Worm (Caenorhabditis elegans) whole organism, L3 larva: ENCODE results near the gene R10E11.5.

Experiments
- aly-2 ChIP-seq: fragments of 150-350 bp; optimal IDR thresholded peaks from 2 replicates; lab custom pipeline; 2014; ENCODE audit warnings: missing biosample characterization, missing genetic modification characterization
- ama-1 ChIP-seq: fragments of 150-350 bp; optimal IDR thresholded peaks from 2 replicates; lab custom pipeline; 2018
- ceh-16 ChIP-seq: sonication (generic microtip); optimal IDR thresholded peaks from 2 replicates; lab custom pipeline; 2017; ENCODE audit warnings: missing biosample characterization, missing genetic modification characterization
- ceh-28 ChIP-seq: fragments of 150-350 bp; optimal IDR thresholded peaks from 2 replicates; lab custom pipeline; 2014; ENCODE audit warnings: missing biosample characterization, missing genetic modification reagents, missing genetic modification characterization
- ceh-82 ChIP-seq: fragments of 150-350 bp; optimal IDR thresholded peaks from 2 replicates; lab custom pipeline; 2014; ENCODE audit warnings: missing biosample characterization, missing genetic modification characterization
- ceh-9 ChIP-seq: sonication (generic microtip); optimal IDR thresholded peaks from 2 replicates; lab custom pipeline; 2018; ENCODE audit warnings: missing biosample characterization, missing genetic modification characterization
- daf-12 ChIP-seq: fragments of 150-350 bp; optimal IDR thresholded peaks from 2 replicates; lab custom pipeline; 2014; ENCODE audit warnings: missing biosample characterization, missing genetic modification reagents, missing genetic modification characterization
- egl-27 ChIP-seq: sonication (generic microtip); optimal IDR thresholded peaks from 4 replicates; lab custom pipeline; 2017; ENCODE audit warnings: missing biosample characterization, missing genetic modification reagents, missing genetic modification characterization
- elt-1 ChIP-seq: fragments of 150-350 bp; optimal IDR thresholded peaks from 2 replicates; lab custom pipeline; 2014; ENCODE audit warnings: missing biosample characterization, missing genetic modification characterization
- elt-2 ChIP-seq: sonication (generic microtip); optimal IDR thresholded peaks from 2 replicates; lab custom pipeline; 2016; ENCODE audit warnings: missing genetic modification reagents, mild to moderate bottlenecking, missing genetic modification characterization, missing compliant biosample characterization
- elt-3 ChIP-seq, 3 experiments: fragments of 150-350 bp in 1 of 3; sonication (generic microtip) in 2 of 3; optimal IDR thresholded peaks; 2 replicates in 2 of 3; 4 replicates in 1 of 3; lab custom pipeline; 2014 to 2017; ENCODE audit warnings: missing biosample characterization in 3 of 3, missing genetic modification characterization in 3 of 3
- eor-1 ChIP-seq, 2 experiments: fragments of 150-350 bp; optimal IDR thresholded peaks; 2 replicates each; lab custom pipeline; 2014 to 2018; ENCODE audit warnings: missing biosample characterization in 2 of 2, missing genetic modification characterization in 2 of 2
- fkh-2 ChIP-seq: fragments of 150-350 bp; optimal IDR thresholded peaks from 2 replicates; lab custom pipeline; 2014; ENCODE audit warnings: missing biosample characterization, missing genetic modification reagents, missing genetic modification characterization
- hmg-11 ChIP-seq: sonication (generic microtip); optimal IDR thresholded peaks from 2 replicates; lab custom pipeline; 2016; ENCODE audit warnings: missing genetic modification characterization, missing compliant biosample characterization
- jun-1 ChIP-seq: fragments of 150-350 bp; optimal IDR thresholded peaks from 2 replicates; lab custom pipeline; 2014; ENCODE audit warnings: missing biosample characterization, missing genetic modification reagents, missing genetic modification characterization
- lin-15B ChIP-seq: fragments of 150-350 bp; optimal IDR thresholded peaks from 2 replicates; lab custom pipeline; 2014; ENCODE audit warnings: missing biosample characterization, missing genetic modification characterization
- lin-39 ChIP-seq: fragments of 150-350 bp; optimal IDR thresholded peaks from 2 replicates; lab custom pipeline; 2018; ENCODE audit warnings: missing biosample characterization, missing genetic modification reagents, missing genetic modification characterization
- mdl-1 ChIP-seq: fragments of 150-350 bp; optimal IDR thresholded peaks from 2 replicates; lab custom pipeline; 2014; ENCODE audit warnings: missing biosample characterization, missing genetic modification characterization
- nfya-1 ChIP-seq: sonication (generic microtip); optimal IDR thresholded peaks from 2 replicates; lab custom pipeline; 2017; ENCODE audit warnings: missing genetic modification characterization, mild to moderate bottlenecking, missing compliant biosample characterization, antibody characterized with exemption, moderate library complexity; ENCODE audit not compliant: insufficient read depth
- nhr-12 ChIP-seq: fragments of 150-350 bp; optimal IDR thresholded peaks from 2 replicates; lab custom pipeline; 2014; ENCODE audit warnings: missing biosample characterization, missing genetic modification characterization
- nhr-23 ChIP-seq: fragments of 150-350 bp; optimal IDR thresholded peaks from 2 replicates; lab custom pipeline; 2014; ENCODE audit warnings: missing biosample characterization, missing genetic modification reagents, missing genetic modification characterization
- nhr-25 ChIP-seq: sonication (generic microtip); optimal IDR thresholded peaks from 2 replicates; lab custom pipeline; 2017; ENCODE audit warnings: missing biosample characterization, missing genetic modification characterization
- nhr-43 ChIP-seq: sonication (generic microtip); optimal IDR thresholded peaks from 2 replicates; lab custom pipeline; 2016; ENCODE audit warnings: mild to moderate bottlenecking, missing genetic modification characterization, missing compliant biosample characterization; ENCODE audit not compliant: poor library complexity, severe bottlenecking
- nhr-67 ChIP-seq: fragments of 150-350 bp; optimal IDR thresholded peaks from 2 replicates; lab custom pipeline; 2014; ENCODE audit warnings: missing biosample characterization, missing genetic modification characterization
- nhr-77 ChIP-seq: fragments of 150-350 bp; optimal IDR thresholded peaks from 2 replicates; lab custom pipeline; 2014; ENCODE audit warnings: missing biosample characterization, missing genetic modification characterization
- pha-4 ChIP-seq: fragments of 150-350 bp; optimal IDR thresholded peaks from 2 replicates; lab custom pipeline; 2014; ENCODE audit warnings: missing biosample characterization, missing genetic modification reagents, missing genetic modification characterization
- pqm-1 ChIP-seq: fragments of 150-350 bp; optimal IDR thresholded peaks from 2 replicates; lab custom pipeline; 2017; ENCODE audit warnings: missing biosample characterization, missing genetic modification characterization, inconsistent platforms
- sea-2 ChIP-seq: fragments of 150-350 bp; sonication (generic microtip); optimal IDR thresholded peaks from 4 replicates; lab custom pipeline; 2014; ENCODE audit warnings: missing biosample characterization, missing genetic modification reagents, missing genetic modification characterization
- snpc-4 ChIP-seq: fragments of 150-350 bp; optimal IDR thresholded peaks from 2 replicates; lab custom pipeline; 2014; ENCODE audit warnings: missing biosample characterization, missing genetic modification characterization
- tbx-2 ChIP-seq: sonication (generic microtip); optimal IDR thresholded peaks from 2 replicates; lab custom pipeline; 2016; ENCODE audit warnings: mild to moderate bottlenecking, missing genetic modification characterization, missing compliant biosample characterization
- unc-39 ChIP-seq: sonication (generic microtip); optimal IDR thresholded peaks from 4 replicates; lab custom pipeline; 2017; ENCODE audit warnings: missing biosample characterization, missing genetic modification characterization
- zag-1 ChIP-seq: fragments of 150-350 bp; optimal IDR thresholded peaks from 2 replicates; lab custom pipeline; 2014; ENCODE audit warnings: missing biosample characterization, missing genetic modification characterization
- ztf-4 ChIP-seq: fragments of 150-350 bp; optimal IDR thresholded peaks from 2 replicates; lab custom pipeline; 2014; ENCODE audit warnings: missing biosample characterization, missing genetic modification characterization

The R10E11.5 gene

DNA sequence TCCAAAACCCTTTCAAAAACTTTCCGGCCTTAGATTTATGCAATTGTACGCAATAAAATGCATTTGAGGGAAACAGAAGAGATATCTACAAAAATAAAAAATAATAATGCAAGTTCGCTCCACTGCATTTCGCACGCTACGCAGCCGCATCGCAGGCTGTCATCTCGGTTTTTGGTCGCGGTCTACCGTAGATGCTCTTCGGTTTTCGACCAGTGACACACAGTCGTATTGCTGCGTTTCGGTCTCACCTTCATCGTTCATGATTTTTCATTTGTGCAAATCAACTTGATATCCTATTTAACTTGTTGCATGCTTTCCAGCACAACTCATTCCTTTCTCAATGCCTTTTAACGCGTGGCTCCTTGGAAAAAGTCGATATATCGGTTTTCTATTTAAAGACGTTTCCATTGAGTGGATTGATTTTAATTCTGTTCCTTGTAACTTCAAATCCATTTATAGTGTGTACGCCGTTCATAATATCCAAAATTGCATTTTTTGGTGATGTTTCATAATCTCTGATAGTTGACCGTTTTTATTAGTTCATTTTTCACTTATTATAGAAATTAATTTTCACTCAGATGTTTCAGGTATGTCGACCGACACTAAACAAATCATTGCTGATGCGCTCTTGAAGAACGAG lies 8.7 kb downstream of the R10E11.5 start, which contains the start of gene vha-1 (continued):
- TF ChIP-seq tbx-2 (tag; lab: Kevin White, UChicago) (no peak), aly-2 (tag; lab: Kevin White, UChicago) (no peak), nhr-23 (tag; lab: Kevin White, UChicago) (peak; percentile 73), daf-12 (tag; lab: Kevin White, UChicago) (no peak), ceh-16 (tag; lab: Kevin White, UChicago) (no peak), mdl-1 (no peak), elt-2 (tag; lab: Kevin White, UChicago) (peak; percentile 84), hmg-11 (tag; lab: Kevin White, UChicago) (peak; percentile 57)

DNA sequence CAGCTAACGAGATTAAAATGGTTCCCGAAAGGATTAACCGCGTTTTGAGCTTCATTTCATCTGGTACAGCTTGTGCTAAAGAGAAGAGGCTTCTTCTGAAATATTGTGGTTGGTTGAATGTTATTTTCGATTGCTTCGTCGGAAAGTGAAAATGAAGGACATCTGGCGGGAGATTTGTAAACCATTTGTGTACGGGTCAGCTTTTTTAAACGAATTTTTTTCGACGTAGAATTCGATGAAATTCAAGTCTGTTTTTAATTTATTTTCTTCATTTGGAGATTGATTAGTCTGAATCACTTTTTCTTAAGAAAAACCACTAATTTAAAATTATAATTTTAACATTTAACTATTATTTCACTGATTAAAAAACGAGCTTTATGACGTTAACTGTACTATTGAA lies 9.2 kb downstream of the R10E11.5 start, which contains the start of gene sqv-3:
Gene sqv-3, minus strand, starts transcription at position 101 of the 400 bp plus-strand sequence.
- TF ChIP-seq jun-1: no peak
- no peak for TF ChIP-seq egl-27
- TF ChIP-seq eor-1 (tag; optimal IDR thresholded peaks at IDR 0.05; lab: Kevin White, UChicago): no peak

- TF ChIP-seq tbx-2 (tag; lab: Kevin White, UChicago): no peak
- no peak for TF ChIP-seq fkh-2
- no peak for TF ChIP-seq daf-12 (tag; lab: Kevin White, UChicago)
- no peak for TF ChIP-seq ztf-4 (tag; lab: Kevin White, UChicago)
- TF ChIP-seq pqm-1 (tag; lab: Kevin White, UChicago): no peak
- TF ChIP-seq ceh-28 (tag; lab: Kevin White, UChicago): no peak
- no peak for TF ChIP-seq nhr-43 (tag; lab: Kevin White, UChicago)
- no peak for TF ChIP-seq nhr-12 (tag; lab: Kevin White, UChicago)
- no peak for TF ChIP-seq nhr-23 (tag; lab: Kevin White, UChicago)
- TF ChIP-seq ceh-16 (tag; lab: Kevin White, UChicago): no peak
- TF ChIP-seq nhr-25 (tag; lab: Kevin White, UChicago): no peak
- no peak for TF ChIP-seq elt-1
- no peak for TF ChIP-seq elt-3 (tag; optimal IDR thresholded peaks at IDR 0.05; lab: Kevin White, UChicago)
- TF ChIP-seq ceh-82 (tag; lab: Kevin White, UChicago): no peak
- TF ChIP-seq nhr-67 (tag; lab: Kevin White, UChicago): no peak
- no peak for TF ChIP-seq lin-39
- TF ChIP-seq unc-39: no peak
- no peak for TF ChIP-seq eor-1 (tag; optimal IDR thresholded peaks at IDR 0.05; lab: Kevin White, UChicago)
- no peak for TF ChIP-seq sea-2 (GFP tag; lab: Kevin White, UChicago)
These were observed 10.4 kb downstream of the R10E11.5 start for ce11 chrIII:9779080-9779479.

ce11 chrIII:9776323-9776722 lies 13.1 kb downstream of the R10E11.5 start, which contains the start of gene usp-46:
Gene usp-46, plus strand, starts transcription at chrIII:9776623.
- no peak for TF ChIP-seq sea-2 (GFP tag; lab: Kevin White, UChicago)
- TF ChIP-seq hmg-11 (tag; lab: Kevin White, UChicago): peak; percentile 43
- no peak for TF ChIP-seq zag-1 (tag; lab: Kevin White, UChicago)
- TF ChIP-seq snpc-4 (tag; lab: Kevin White, UChicago): no peak
- no peak for TF ChIP-seq ceh-9
- peak; percentile 29 for TF ChIP-seq nfya-1 (tag; lab: Kevin White, UChicago)
- TF ChIP-seq elt-2 (tag; lab: Kevin White, UChicago): peak; percentile 20
- TF ChIP-seq pha-4 (tag; lab: Kevin White, UChicago): no peak
- no peak for TF ChIP-seq pqm-1 (tag; lab: Kevin White, UChicago)
- no peak for TF ChIP-seq ama-1
- TF ChIP-seq lin-39: peak; percentile 10
- no peak for TF ChIP-seq nhr-77 (tag; lab: Kevin White, UChicago)
- TF ChIP-seq, all 47 proteins: peak for 4

DNA sequence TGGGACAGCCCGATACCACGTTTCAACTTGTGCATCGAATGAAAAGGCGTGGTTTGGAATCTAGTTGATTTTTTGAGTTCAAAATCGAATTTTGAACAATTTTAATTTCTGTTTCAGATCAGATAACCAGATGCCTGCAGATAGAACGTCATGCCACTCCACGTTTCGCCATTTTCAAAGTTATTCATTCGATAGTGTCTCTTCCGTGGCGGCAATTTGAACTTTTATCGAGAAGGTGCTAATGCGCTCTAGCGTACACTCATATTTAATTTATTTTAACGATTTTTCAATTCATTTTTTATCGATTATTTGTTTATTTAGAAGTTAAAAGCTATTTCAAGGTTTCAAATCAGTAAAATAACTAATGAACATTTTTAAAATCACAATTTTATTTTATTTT lies 13.5 kb downstream of the R10E11.5 start:
- TF ChIP-seq lin-15B (tag; lab: Kevin White, UChicago) (peak; percentile 18), mdl-1 (no peak)
